Fruit fly (Drosophila melanogaster): ENCODE measurements around the gene drd.

The drd gene

DNA sequence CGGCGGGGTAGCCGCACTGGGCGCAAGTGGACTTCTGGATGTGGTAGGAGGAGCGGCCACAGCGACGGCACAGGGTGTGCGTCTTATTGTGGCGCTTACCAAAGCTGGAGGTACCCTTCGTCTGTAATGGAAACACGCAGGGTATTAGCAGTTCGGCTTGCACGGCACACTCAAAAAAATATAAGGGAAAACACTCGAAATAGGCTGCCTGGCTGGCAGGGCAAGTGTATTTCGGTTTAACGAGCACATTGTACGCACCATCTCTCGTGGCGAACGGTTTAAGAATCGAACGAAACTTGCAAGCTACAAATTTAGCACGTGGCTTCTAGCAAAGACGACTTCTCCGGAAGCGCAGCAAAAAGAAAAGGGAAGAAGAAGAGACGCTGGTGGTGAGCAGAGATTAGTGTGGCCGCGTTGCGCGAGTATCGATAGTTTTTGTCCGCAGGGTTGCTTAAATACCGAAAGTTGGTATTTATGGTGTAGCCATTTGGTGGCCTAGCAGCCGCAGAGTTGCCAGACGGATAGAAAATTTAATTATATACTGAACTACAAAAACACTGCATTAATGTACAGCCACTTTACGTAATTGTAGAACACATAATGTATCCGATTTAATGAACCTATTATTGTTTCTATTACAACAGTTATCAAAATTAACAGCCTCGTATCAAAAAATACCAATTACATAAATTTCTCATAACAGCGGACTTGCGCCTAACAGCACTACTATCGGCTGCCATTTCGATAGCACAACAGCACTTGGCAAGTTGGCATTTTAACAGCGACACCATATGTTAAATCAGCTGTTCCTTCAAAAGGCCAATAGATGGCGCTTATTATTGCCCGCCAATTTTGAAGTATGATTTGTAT lies 13.7 kb downstream of the drd start, which contains the start of gene RpL37-1 (continued):
- TF ChIP-seq Trl (optimal IDR thresholded peaks at IDR 0.05) (no peak), Trl (GFP tag; optimal IDR thresholded peaks at IDR 0.05) (peak; percentile 76), CG12769 (tag; optimal IDR thresholded peaks at IDR 0.05) (peak; percentile 31), unc-4 (GFP tag; IDR thresholded peaks at IDR 0.05; ENCODE audit: partially characterized antibody) (peak; percentile 69), CG6765 (GFP tag; optimal IDR thresholded peaks at IDR 0.05) (peak; percentile 71), br (optimal IDR thresholded peaks at IDR 0.05) (no peak), otp (GFP tag; IDR thresholded peaks at IDR 0.05) (peak; percentile 68; the same call in 2 of the 3 replicates), grau (tag; optimal IDR thresholded peaks at IDR 0.05) (peak; percentile 45), al (GFP tag; IDR thresholded peaks at IDR 0.05) (peak; percentile 60), Opbp (GFP tag; IDR thresholded peaks at IDR 0.05; ENCODE audit: partially characterized antibody) (peak; percentile 78), Aef1 (GFP tag; IDR thresholded peaks at IDR 0.05) (0 out of 3 replicates have a peak, but pooled peaks have one; percentile 27), CG9437 (GFP tag; optimal IDR thresholded peaks at IDR 0.05) (no peak), CG18262 (tag; optimal IDR thresholded peaks at IDR 0.05) (peak; percentile 39), dmrt99B (tag; optimal IDR thresholded peaks at IDR 0.05) (peak; percentile 38), CG11560 (tag; IDR thresholded peaks at IDR 0.05) (no peak), Ssrp (tag; optimal IDR thresholded peaks at IDR 0.05) (no peak), dimm (GFP tag; IDR thresholded peaks at IDR 0.05) (no peak), CG17829 (tag; optimal IDR thresholded peaks at IDR 0.05) (peak; percentile 40), yki (optimal IDR thresholded peaks at IDR 0.05) (no peak), gem (tag; optimal IDR thresholded peaks at IDR 0.05) (peak; percentile 49), kah (GFP tag; optimal IDR thresholded peaks at IDR 0.05) (peak; percentile 44), CG11723 (GFP tag; optimal IDR thresholded peaks at IDR 0.05) (peak; percentile 40), CG8944 (GFP tag; optimal IDR thresholded peaks at IDR 0.05) (peak; percentile 44), mld (GFP tag; IDR thresholded peaks at IDR 0.05; ENCODE audit: partially characterized antibody) (no peak), fru (optimal IDR thresholded peaks at IDR 0.05) (no peak), sqz (GFP tag; optimal IDR thresholded peaks at IDR 0.05) (peak; percentile 47), CG34224 (GFP tag; IDR thresholded peaks at IDR 0.05; ENCODE audit: partially characterized antibody) (peak; percentile 61; the same call in 2 of the 3 replicates), lov (optimal IDR thresholded peaks at IDR 0.05) (no peak), lov (GFP tag; IDR thresholded peaks at IDR 0.05) (peak; percentile 83), ato (GFP tag; IDR thresholded peaks at IDR 0.05; ENCODE audit: partially characterized antibody) (peak; percentile 56), CG3065 (GFP tag; optimal IDR thresholded peaks at IDR 0.05) (no peak), vfl (GFP tag; optimal IDR thresholded peaks at IDR 0.05) (no peak), Ets65A (GFP tag) (peak; percentile 97), z (GFP tag; IDR thresholded peaks at IDR 0.05) (peak; percentile 13; the same call in 1 of the 3 replicates), Poxn (GFP tag; IDR thresholded peaks at IDR 0.05) (peak; percentile 34; the same call in 1 of the 2 replicates), dpn (GFP tag; optimal IDR thresholded peaks at IDR 0.05) (peak; percentile 59 to 79), CG14441 (GFP tag; IDR thresholded peaks at IDR 0.05) (peak; percentile 66), ken (GFP tag; IDR thresholded peaks at IDR 0.05) (peak; percentile 62; the same call in 1 of the 3 replicates), Atf3 (GFP tag; optimal IDR thresholded peaks at IDR 0.05) (peak; percentile 26), CG14667 (GFP tag; IDR thresholded peaks at IDR 0.05) (peak; percentile 47), Hand (GFP tag; optimal IDR thresholded peaks at IDR 0.05) (peak; percentile 37), CG17912 (GFP tag; optimal IDR thresholded peaks at IDR 0.05) (peak; percentile 32), CG11085 (GFP tag; IDR thresholded peaks at IDR 0.05) (peak; percentile 70), tna (GFP tag; IDR thresholded peaks at IDR 0.05; ENCODE audit: partially characterized antibody) (no peak), Gug (GFP tag; IDR thresholded peaks at IDR 0.05) (0 out of 4 replicates have a peak, but pooled peaks have one; percentile 6), Nf-YB (GFP tag; optimal IDR thresholded peaks at IDR 0.05) (no peak), p53 (GFP tag; optimal IDR thresholded peaks at IDR 0.05) (peak; percentile 56), unpg (GFP tag; optimal IDR thresholded peaks at IDR 0.05) (peak; percentile 57), CG3726 (GFP tag; IDR thresholded peaks at IDR 0.05) (no peak), psq (GFP tag; optimal IDR thresholded peaks at IDR 0.05) (peak; percentile 2)
